Fruit fly (Drosophila melanogaster) whole organism, wandering third instar larva: Measurements from ENCODE around the gene vib.

Experiments used
- CG9705 ChIP-seq: fragments of 200-800 bp; sonication (Bioruptor generic); optimal IDR thresholded peaks from 2 replicates; lab custom pipeline; 2018; ENCODE audit warnings: missing biosample characterization, mild to moderate bottlenecking, missing genetic modification characterization
- Dfd ChIP-seq: fragments of >200 bp; optimal IDR thresholded peaks from 2 replicates; lab custom pipeline; 2017; ENCODE audit warnings: missing biosample characterization, missing genetic modification characterization
- Hr83 ChIP-seq: fragments of 200-300 bp; sonication (Bioruptor generic); optimal IDR thresholded peaks from 2 replicates; lab custom pipeline; 2016; ENCODE audit warnings: missing biosample characterization, mild to moderate bottlenecking, missing genetic modification characterization, moderate library complexity; ENCODE audit not compliant: poor library complexity, severe bottlenecking
- dmrt93B ChIP-seq: fragments of 200-800 bp; sonication (Bioruptor generic); optimal IDR thresholded peaks from 2 replicates; lab custom pipeline; 2018; ENCODE audit warnings: missing biosample characterization, mild to moderate bottlenecking, missing genetic modification characterization
- ey ChIP-seq: fragments of 200-800 bp; sonication (Bioruptor generic); optimal IDR thresholded peaks from 2 replicates; lab custom pipeline; 2016; ENCODE audit warnings: missing biosample characterization, missing genetic modification characterization
- fru ChIP-seq: fragments of 200-800 bp; sonication (Bioruptor generic); optimal IDR thresholded peaks from 3 replicates; lab custom pipeline; 2016; ENCODE audit warnings: missing biosample characterization, mild to moderate bottlenecking, missing genetic modification characterization
- jim ChIP-seq: fragments of 175-275, 200-325 bp; sonication (Bioruptor generic); optimal IDR thresholded peaks from 2 replicates; lab custom pipeline; 2016; ENCODE audit warnings: missing biosample characterization, mild to moderate bottlenecking, missing genetic modification characterization
- lola ChIP-seq: fragments of >200 bp; optimal IDR thresholded peaks from 2 replicates; lab custom pipeline; 2017; ENCODE audit warnings: missing biosample characterization, missing genetic modification characterization
- psq ChIP-seq: fragments of 200-800 bp; sonication (Bioruptor generic); optimal IDR thresholded peaks from 3 replicates; lab custom pipeline; 2017; ENCODE audit warnings: missing biosample characterization, mild to moderate bottlenecking, missing genetic modification characterization, moderate library complexity
- rgr ChIP-seq: fragments of 200-800 bp; sonication (Bioruptor generic); optimal IDR thresholded peaks from 3 replicates; lab custom pipeline; 2016; ENCODE audit warnings: missing biosample characterization, mild to moderate bottlenecking, missing genetic modification characterization
- sage ChIP-seq: fragments of 200-800 bp; sonication (Bioruptor generic); optimal IDR thresholded peaks from 2 replicates; lab custom pipeline; 2016; ENCODE audit warnings: missing biosample characterization, mild to moderate bottlenecking, missing genetic modification characterization
- tai ChIP-seq: sonication (Bioruptor generic); optimal IDR thresholded peaks from 2 replicates; lab custom pipeline; 2016; ENCODE audit warnings: missing biosample characterization, missing genetic modification characterization
- usp ChIP-seq: fragments of >200 bp; optimal IDR thresholded peaks from 2 replicates; lab custom pipeline; 2017; ENCODE audit warnings: missing biosample characterization, missing genetic modification characterization

dm6 chr3R:19211778-19212177, 14.7 kb downstream of the vib start, which contains the start of gene cry:
- TF ChIP-seq tai (GFP tag; lab: Kevin White, UChicago) (peak; percentile 42), CG9705 (GFP tag; lab: Kevin White, UChicago) (peak; percentile 49), lola (GFP tag; lab: Kevin White, UChicago) (no peak), Hr83 (GFP tag; lab: Kevin White, UChicago) (no peak), dmrt93B (GFP tag; lab: Kevin White, UChicago) (peak; percentile 73), jim (GFP tag; lab: Kevin White, UChicago) (no peak), psq (GFP tag; lab: Kevin White, UChicago) (peak; percentile 78), usp (GFP tag; lab: Kevin White, UChicago) (no peak), fru (GFP tag; lab: Kevin White, UChicago) (peak; percentile 81), Dfd (GFP tag; lab: Kevin White, UChicago) (no peak), sage (GFP tag; lab: Kevin White, UChicago) (no peak), rgr (GFP tag; lab: Kevin White, UChicago) (peak; percentile 80), ey (GFP tag; lab: Kevin White, UChicago) (peak; percentile 66)
